Worm (Caenorhabditis elegans) whole organism, midembryonic: ENCODE measurements around the gene acs-18.

Experiments used
- cog-1 ChIP-seq: sonication (generic microtip); optimal IDR thresholded peaks from 2 replicates; lab custom pipeline; 2016; ENCODE audit warnings: missing genetic modification characterization, missing compliant biosample characterization
- flt-1 ChIP-seq: fragments of 200-800 bp; sonication (Bioruptor generic); IDR thresholded peaks from 2 replicates; pipeline ENCODE4 v1.3.6; 2022; ENCODE audit warnings: missing genetic modification characterization, missing compliant biosample characterization
- klf-2 ChIP-seq: fragments of 200-800 bp; sonication (Bioruptor generic); conservative IDR thresholded peaks from 2 replicates; pipeline ENCODE4 v1.3.6; 2022; ENCODE audit warnings: missing genetic modification reagents, missing genetic modification characterization, missing compliant biosample characterization
- med-1 ChIP-seq: sonication (generic microtip); optimal IDR thresholded peaks from 2 replicates; lab custom pipeline; 2017; ENCODE audit warnings: missing genetic modification characterization, mild to moderate bottlenecking, missing compliant biosample characterization, antibody characterized with exemption, missing genetic modification reagents; ENCODE audit not compliant: insufficient read depth
- ref-1 ChIP-seq: fragments of 200-800 bp; sonication (Bioruptor generic); conservative IDR thresholded peaks from 2 replicates; pipeline ENCODE4 v1.3.6; 2022; ENCODE audit warnings: missing genetic modification reagents, missing genetic modification characterization, missing compliant biosample characterization
- tab-1 ChIP-seq: fragments of 200-800 bp; sonication (Bioruptor generic); IDR thresholded peaks from 2 replicates; pipeline ENCODE4 v1.3.6; 2022; ENCODE audit warnings: missing genetic modification characterization, missing compliant biosample characterization
- ztf-23 ChIP-seq: fragments of 200-800 bp; sonication (Bioruptor generic); IDR thresholded peaks from 2 replicates; pipeline ENCODE4 v1.3.6; 2022; ENCODE audit warnings: missing genetic modification reagents, missing genetic modification characterization, missing compliant biosample characterization
- ztf-29 ChIP-seq: fragments of 200-800 bp; sonication (Bioruptor generic); IDR thresholded peaks from 2 replicates; pipeline ENCODE4 v1.3.6; 2022; ENCODE audit warnings: missing genetic modification reagents, missing genetic modification characterization, missing compliant biosample characterization

ce11 chrIV:10360336-10360735 is 46.9 kb upstream of the acs-18 start, which contains the start of gene ugt-59:
- TF ChIP-seq cog-1 (tag; lab: Kevin White, UChicago) (no peak), klf-2 (GFP tag; lab: Robert Waterston, UW) (no peak), ztf-23 (GFP tag; lab: Robert Waterston, UW) (no peak), ztf-29 (GFP tag; lab: Robert Waterston, UW) (no peak), flt-1 (no peak), med-1 (no peak), tab-1 (GFP tag; lab: Robert Waterston, UW) (no peak), ref-1 (GFP tag; lab: Robert Waterston, UW) (no peak)
